Fruit fly (Drosophila melanogaster) whole organism, embryonic: ENCODE data around the gene SkpA.

ENCODE experiments used
- B-H2 ChIP-seq: fragments of 200-800 bp; sonication (Bioruptor generic); optimal IDR thresholded peaks from 2 replicates; lab custom pipeline; 2018; ENCODE audit warnings: missing biosample characterization, mild to moderate bottlenecking, missing genetic modification characterization
- Blimp-1 ChIP-seq: fragments of 200-800 bp; sonication (Bioruptor generic); optimal IDR thresholded peaks from 3 replicates; lab custom pipeline; 2018; ENCODE audit warnings: missing biosample characterization, missing genetic modification characterization, mild to moderate bottlenecking, moderate library complexity, missing genetic modification reagents
- BtbVII ChIP-seq: fragments of 200-800 bp; sonication (Bioruptor generic); optimal IDR thresholded peaks from 3 replicates; lab custom pipeline; 2017; ENCODE audit warnings: missing biosample characterization, mild to moderate bottlenecking, missing genetic modification characterization
- CG1024 ChIP-seq: fragments of 200-800 bp; sonication (Bioruptor generic); IDR thresholded peaks from 2 replicates; pipeline ENCODE4 v1.3.6; 2022; ENCODE audit warnings: missing biosample characterization, missing genetic modification characterization
- CG11695 ChIP-seq: fragments of 200-800 bp; sonication (Bioruptor generic); IDR thresholded peaks from 3 replicates; pipeline ENCODE4 v1.3.6; 2022; ENCODE audit warnings: missing biosample characterization, missing genetic modification characterization
- CG12942 ChIP-seq: fragments of 200-800 bp; sonication (Bioruptor generic); optimal IDR thresholded peaks from 3 replicates; lab custom pipeline; 2016; ENCODE audit warnings: missing biosample characterization, missing genetic modification characterization
- CG13296 ChIP-seq: fragments of 200-800 bp; sonication (Bioruptor generic); optimal IDR thresholded peaks from 3 replicates; lab custom pipeline; 2018; ENCODE audit warnings: missing biosample characterization, mild to moderate bottlenecking, missing genetic modification characterization
- CG17359 ChIP-seq: fragments of 200-800 bp; sonication (Bioruptor generic); optimal IDR thresholded peaks from 3 replicates; lab custom pipeline; 2018; ENCODE audit warnings: missing biosample characterization, mild to moderate bottlenecking, missing genetic modification characterization, moderate library complexity
- CG2116 ChIP-seq: fragments of 200-800 bp; sonication (Bioruptor generic); optimal IDR thresholded peaks from 3 replicates; lab custom pipeline; 2018; ENCODE audit warnings: missing biosample characterization, mild to moderate bottlenecking, missing genetic modification characterization
- CG3281 ChIP-seq: fragments of 200-800 bp; sonication (Bioruptor generic); optimal IDR thresholded peaks from 3 replicates; lab custom pipeline; 2017; ENCODE audit warnings: missing biosample characterization, mild to moderate bottlenecking, missing genetic modification characterization
- CG4424 ChIP-seq: fragments of 200-800 bp; sonication (Bioruptor generic); optimal IDR thresholded peaks from 3 replicates; lab custom pipeline; 2016; ENCODE audit warnings: missing biosample characterization, missing genetic modification characterization
- CG7357 ChIP-seq: fragments of 200-800 bp; sonication (Bioruptor generic); IDR thresholded peaks from 3 replicates; pipeline ENCODE4 v1.3.6; 2022; ENCODE audit warnings: missing biosample characterization, missing genetic modification characterization
- CG8290 ChIP-seq, 3 experiments: fragments of 200-800 bp; sonication (Bioruptor generic); optimal IDR thresholded peaks; 2 replicates each; lab custom pipeline; 2016 to 2019; ENCODE audit warnings: missing biosample characterization in 3 of 3, missing genetic modification characterization in 3 of 3, mild to moderate bottlenecking in 2 of 3, moderate library complexity in 1 of 3
- CG9817 ChIP-seq: fragments of 200-800 bp; sonication (Bioruptor generic); optimal IDR thresholded peaks from 2 replicates; lab custom pipeline; 2018; ENCODE audit warnings: missing biosample characterization, mild to moderate bottlenecking, missing genetic modification characterization, moderate library complexity
- Doc2 ChIP-seq: fragments of 200-800 bp; sonication (Bioruptor generic); IDR thresholded peaks from 2 replicates; pipeline ENCODE4 v1.3.6; 2022; ENCODE audit warnings: missing biosample characterization, missing genetic modification characterization
- Dref ChIP-seq: fragments of 200-800 bp; sonication (Bioruptor generic); IDR thresholded peaks from 2 replicates; pipeline ENCODE4 v1.3.6; 2022; ENCODE audit warnings: missing biosample characterization, missing genetic modification characterization
- Fer2 ChIP-seq: fragments of 200-800 bp; sonication (Bioruptor generic); optimal IDR thresholded peaks from 2 replicates; lab custom pipeline; 2018; ENCODE audit warnings: missing biosample characterization, mild to moderate bottlenecking, missing genetic modification characterization, moderate library complexity
- H2.0 ChIP-seq: fragments of 200-800 bp; sonication (Bioruptor generic); IDR thresholded peaks from 2 replicates; pipeline ENCODE4 v1.3.6; 2022; ENCODE audit warnings: missing biosample characterization, missing genetic modification characterization
- HLH3B ChIP-seq: fragments of 200-800 bp; sonication (Bioruptor generic); IDR thresholded peaks from 2 replicates; pipeline ENCODE4 v1.3.6; 2022; ENCODE audit warnings: missing biosample characterization, missing genetic modification characterization
- Hey ChIP-seq: fragments of 200-800 bp; sonication (Bioruptor generic); optimal IDR thresholded peaks from 3 replicates; lab custom pipeline; 2018; ENCODE audit warnings: missing biosample characterization, mild to moderate bottlenecking, missing genetic modification characterization
- Hmx ChIP-seq: fragments of 200-800 bp; sonication (Bioruptor generic); optimal IDR thresholded peaks from 2 replicates; lab custom pipeline; 2016; ENCODE audit warnings: missing biosample characterization, missing genetic modification characterization
- Mad ChIP-seq: fragments of 200-800 bp; sonication (Bioruptor generic); optimal IDR thresholded peaks from 2 replicates; lab custom pipeline; 2016; ENCODE audit warnings: missing biosample characterization, missing genetic modification characterization
- Mrtf ChIP-seq: fragments of 200-800 bp; sonication (Bioruptor generic); IDR thresholded peaks from 3 replicates; pipeline ENCODE4 v1.3.6; 2022; ENCODE audit warnings: missing biosample characterization, missing genetic modification characterization
- Rx ChIP-seq: fragments of 200-800 bp; sonication (Bioruptor generic); IDR thresholded peaks from 2 replicates; pipeline ENCODE4 v1.3.6; 2022; ENCODE audit warnings: missing biosample characterization, missing genetic modification characterization
- abd-A ChIP-seq: fragments of 200-800 bp; sonication (Bioruptor generic); optimal IDR thresholded peaks from 3 replicates; lab custom pipeline; 2019; ENCODE audit warnings: missing biosample characterization, mild to moderate bottlenecking, missing genetic modification characterization, moderate library complexity
- ap ChIP-seq: fragments of 200-800 bp; sonication (Bioruptor generic); IDR thresholded peaks from 2 replicates; pipeline ENCODE4 v1.3.6; 2022; ENCODE audit warnings: missing biosample characterization, missing genetic modification characterization
- az2 ChIP-seq: fragments of 200-800 bp; sonication (Bioruptor generic); optimal IDR thresholded peaks from 3 replicates; lab custom pipeline; 2016; ENCODE audit warnings: missing biosample characterization, missing genetic modification characterization
- btn ChIP-seq: fragments of 200-800 bp; sonication (Bioruptor generic); optimal IDR thresholded peaks from 2 replicates; lab custom pipeline; 2016; ENCODE audit warnings: missing biosample characterization, missing genetic modification characterization
- crol ChIP-seq: fragments of 200-800 bp; sonication (Bioruptor generic); IDR thresholded peaks from 2 replicates; pipeline ENCODE4 v1.3.6; 2022; ENCODE audit warnings: missing biosample characterization, missing genetic modification characterization
- da ChIP-seq: fragments of 200-800 bp; sonication (Bioruptor generic); optimal IDR thresholded peaks from 2 replicates; lab custom pipeline; 2016; ENCODE audit warnings: missing biosample characterization, missing genetic modification characterization
- dati ChIP-seq: fragments of 200-800 bp; sonication (Bioruptor generic); IDR thresholded peaks from 2 replicates; pipeline ENCODE4 v1.3.6; 2022; ENCODE audit warnings: missing biosample characterization, missing genetic modification characterization
- fd64A ChIP-seq: fragments of 200-800 bp; sonication (Bioruptor generic); optimal IDR thresholded peaks from 3 replicates; lab custom pipeline; 2018; ENCODE audit warnings: missing biosample characterization, mild to moderate bottlenecking, missing genetic modification characterization
- gt ChIP-seq: fragments of 200-800 bp; sonication (Bioruptor generic); IDR thresholded peaks from 2 replicates; pipeline ENCODE4 v1.3.6; 2022; ENCODE audit warnings: missing biosample characterization, missing genetic modification characterization
- h ChIP-seq: fragments of >200 bp; optimal IDR thresholded peaks from 2 replicates; lab custom pipeline; 2017
- insv ChIP-seq, 2 experiments: fragments of 200-800 bp; sonication (Bioruptor generic); optimal IDR thresholded peaks; 3 replicates each; lab custom pipeline; 2016 to 2018; ENCODE audit warnings: missing biosample characterization in 2 of 2, missing genetic modification characterization in 2 of 2
- lola ChIP-seq, 3 experiments: fragments of >200 bp in 2 of 3; fragments of 200-800 bp in 1 of 3; sonication (Bioruptor generic) in 1 of 3; optimal IDR thresholded peaks; 2 replicates each; lab custom pipeline; 2017 to 2019; ENCODE audit warnings: missing biosample characterization in 3 of 3, missing genetic modification characterization in 3 of 3, mild to moderate bottlenecking in 1 of 3, moderate library complexity in 1 of 3
- oc ChIP-seq: fragments of 200-800 bp; sonication (Bioruptor generic); optimal IDR thresholded peaks from 2 replicates; lab custom pipeline; 2018; ENCODE audit warnings: missing biosample characterization, mild to moderate bottlenecking, missing genetic modification characterization, moderate library complexity
- odd ChIP-seq: fragments of 200-800 bp; sonication (Bioruptor generic); optimal IDR thresholded peaks from 2 replicates; lab custom pipeline; 2017; ENCODE audit warnings: missing biosample characterization, mild to moderate bottlenecking, missing genetic modification characterization
- org-1 ChIP-seq: fragments of 200-800 bp; sonication (Bioruptor generic); optimal IDR thresholded peaks from 2 replicates; lab custom pipeline; 2017; ENCODE audit warnings: missing biosample characterization, missing genetic modification characterization
- ranshi ChIP-seq: fragments of 200-800 bp; sonication (Bioruptor generic); IDR thresholded peaks from 2 replicates; pipeline ENCODE4 v1.3.6; 2022; ENCODE audit warnings: missing biosample characterization, missing genetic modification characterization
- run ChIP-seq: fragments of 200-800 bp; sonication (Bioruptor generic); optimal IDR thresholded peaks from 3 replicates; lab custom pipeline; 2018; ENCODE audit warnings: missing biosample characterization, mild to moderate bottlenecking, missing genetic modification characterization
- sc ChIP-seq, 3 experiments: fragments of >200 bp in 2 of 3; fragments of 200-800 bp in 1 of 3; sonication (Bioruptor generic) in 1 of 3; optimal IDR thresholded peaks; 2 replicates in 2 of 3; 3 replicates in 1 of 3; lab custom pipeline; 2017; ENCODE audit warnings: mild to moderate bottlenecking in 1 of 3, missing biosample characterization in 1 of 3, missing genetic modification characterization in 1 of 3, missing genetic modification reagents in 1 of 3
- schlank ChIP-seq: fragments of 200-800 bp; sonication (Bioruptor generic); optimal IDR thresholded peaks from 2 replicates; lab custom pipeline; 2018; ENCODE audit warnings: missing biosample characterization, mild to moderate bottlenecking, missing genetic modification characterization
- sens-2 ChIP-seq: fragments of 200-800 bp; sonication (Bioruptor generic); IDR thresholded peaks from 2 replicates; pipeline ENCODE4 v1.3.6; 2022; ENCODE audit warnings: missing biosample characterization, missing genetic modification characterization
- sisA ChIP-seq: fragments of 200-800 bp; sonication (Bioruptor generic); IDR thresholded peaks from 2 replicates; pipeline ENCODE4 v1.3.6; 2022; ENCODE audit warnings: missing biosample characterization, missing genetic modification characterization
- slbo ChIP-seq: fragments of 200-800 bp; sonication (Bioruptor generic); IDR thresholded peaks from 2 replicates; pipeline ENCODE4 v1.3.6; 2022; ENCODE audit warnings: missing biosample characterization, missing genetic modification characterization
- tap ChIP-seq: fragments of 200-800 bp; optimal IDR thresholded peaks from 3 replicates; lab custom pipeline; 2019; ENCODE audit warnings: missing biosample characterization, mild to moderate bottlenecking, missing genetic modification characterization, moderate library complexity
- tx ChIP-seq: fragments of 200-800 bp; sonication (Bioruptor generic); optimal IDR thresholded peaks from 2 replicates; lab custom pipeline; 2016; ENCODE audit warnings: missing biosample characterization, missing genetic modification characterization
- unc-4 ChIP-seq: fragments of 200-800 bp; sonication (Bioruptor generic); IDR thresholded peaks from 2 replicates; pipeline ENCODE4 v1.3.6; 2022; ENCODE audit warnings: missing biosample characterization, missing genetic modification characterization; ENCODE audit not compliant: partially characterized antibody
- zfh2 ChIP-seq: fragments of 200-800 bp; sonication (Bioruptor generic); optimal IDR thresholded peaks from 2 replicates; lab custom pipeline; 2016; ENCODE audit warnings: missing biosample characterization, missing genetic modification characterization

The SkpA gene

dm6 chrX:655492-656379 is at the start of gene SkpA, which contains the start of gene Hmt4-20 (continued):
- TF ChIP-seq CG8290 (GFP tag; optimal IDR thresholded peaks at IDR 0.05; lab: Kevin White, UChicago) (no peak), CG8290 (tag; optimal IDR thresholded peaks at IDR 0.05; lab: Kevin White, UChicago) (no peak), Mad (GFP tag; lab: Kevin White, UChicago) (no peak), tx (GFP tag; lab: Kevin White, UChicago) (no peak), CG1024 (GFP tag; lab: Robert Waterston, UW) (no peak), Hey (tag; lab: Kevin White, UChicago) (no peak), ap (GFP tag; lab: Robert Waterston, UW) (no peak), az2 (no peak), Rx (GFP tag; lab: Robert Waterston, UW) (no peak), CG2116 (GFP tag; lab: Kevin White, UChicago) (peak; percentile 83), sens-2 (GFP tag; lab: Robert Waterston, UW) (no peak), Mrtf (GFP tag; lab: Robert Waterston, UW) (no peak), CG9817 (tag; lab: Kevin White, UChicago) (peak; percentile 14), dati (GFP tag; lab: Robert Waterston, UW) (no peak), h (lab: Kevin White, UChicago) (no peak), Fer2 (tag; lab: Kevin White, UChicago) (no peak), CG3281 (GFP tag; lab: Kevin White, UChicago) (no peak), btn (GFP tag; lab: Kevin White, UChicago) (no peak), org-1 (GFP tag; lab: Kevin White, UChicago) (no peak), Doc2 (GFP tag; lab: Robert Waterston, UW) (no peak), da (GFP tag; lab: Kevin White, UChicago) (peak; percentile 18), CG13296 (GFP tag; lab: Kevin White, UChicago) (no peak), slbo (GFP tag; lab: Robert Waterston, UW) (peak; percentile 37), CG12942 (no peak), crol (GFP tag; lab: Robert Waterston, UW) (no peak), CG4424 (GFP tag; lab: Kevin White, UChicago) (no peak), Hmx (GFP tag; lab: Kevin White, UChicago) (no peak), insv (GFP tag; optimal IDR thresholded peaks at IDR 0.05; lab: Kevin White, UChicago) (no peak), sisA (GFP tag; lab: Robert Waterston, UW) (no peak), schlank (tag; lab: Kevin White, UChicago) (no peak), Dref (peak; percentile 90), sc (optimal IDR thresholded peaks at IDR 0.05; lab: Kevin White, UChicago) (no peak), sc (GFP tag; optimal IDR thresholded peaks at IDR 0.05; lab: Kevin White, UChicago) (no peak), zfh2 (peak; percentile 37), CG7357 (GFP tag; lab: Robert Waterston, UW) (no peak), lola (GFP tag; optimal IDR thresholded peaks at IDR 0.05; lab: Kevin White, UChicago) (peak in 1 of 3 experiments; percentile 13), abd-A (tag; lab: Kevin White, UChicago) (peak; percentile 6), HLH3B (no peak), tap (tag; lab: Kevin White, UChicago) (no peak), odd (GFP tag; lab: Kevin White, UChicago) (no peak), run (tag; lab: Kevin White, UChicago) (no peak), Blimp-1 (no peak), unc-4 (peak; percentile 88), CG17359 (tag; lab: Kevin White, UChicago) (no peak), oc (tag; lab: Kevin White, UChicago) (no peak), gt (GFP tag; lab: Robert Waterston, UW) (no peak), B-H2 (no peak), CG11695 (GFP tag; lab: Robert Waterston, UW) (no peak), H2.0 (GFP tag; lab: Robert Waterston, UW) (no peak), fd64A (GFP tag; lab: Kevin White, UChicago) (no peak), ranshi (GFP tag; lab: Robert Waterston, UW) (no peak), BtbVII (GFP tag; lab: Kevin White, UChicago) (no peak)
